Worm (Caenorhabditis elegans): Measurements from ENCODE around the gene cyp-13A11.

- no peak for TF ChIP-seq dao-5 (tag; optimal IDR thresholded peaks at IDR 0.05)
- no peak for TF ChIP-seq W03F9.2 (tag; optimal IDR thresholded peaks at IDR 0.05)
Measured at ce11 chrIII:13059335-13059734, 38.5 kb downstream of the cyp-13A11 start.
